Worm (Caenorhabditis elegans) whole organism, L2 larva: Measurements from ENCODE around the gene F02A9.7.

Source experiments
- C34F6.9 ChIP-seq: fragments of 150-350 bp; optimal IDR thresholded peaks from 2 replicates; lab custom pipeline; 2014; ENCODE audit warnings: missing biosample characterization, missing genetic modification characterization
- F13H6.1 ChIP-seq: sonication (generic microtip); optimal IDR thresholded peaks from 2 replicates; lab custom pipeline; 2016; ENCODE audit warnings: missing genetic modification characterization, missing compliant biosample characterization
- R02D3.7 ChIP-seq: fragments of 150-350 bp; optimal IDR thresholded peaks from 2 replicates; lab custom pipeline; 2014; ENCODE audit warnings: missing biosample characterization, missing genetic modification characterization
- Y55F3AM.14 ChIP-seq: fragments of 200-800 bp; sonication (Bioruptor generic); optimal IDR thresholded peaks from 2 replicates; lab custom pipeline; 2018; ENCODE audit warnings: mild to moderate bottlenecking, missing genetic modification characterization, missing compliant biosample characterization
- ZK546.5 ChIP-seq: sonication (generic microtip); optimal IDR thresholded peaks from 2 replicates; lab custom pipeline; 2017; ENCODE audit warnings: missing biosample characterization, missing genetic modification characterization
- alr-1 ChIP-seq: fragments of 150-350 bp; optimal IDR thresholded peaks from 2 replicates; lab custom pipeline; 2014; ENCODE audit warnings: missing biosample characterization, missing genetic modification characterization
- aly-2 ChIP-seq: fragments of 150-350 bp; optimal IDR thresholded peaks from 2 replicates; lab custom pipeline; 2014; ENCODE audit warnings: missing biosample characterization, missing genetic modification characterization
- ama-1 ChIP-seq: fragments of 150-350 bp; optimal IDR thresholded peaks from 2 replicates; lab custom pipeline; 2018; ENCODE audit warnings: inconsistent platforms
- blmp-1 ChIP-seq: sonication (generic microtip); optimal IDR thresholded peaks from 2 replicates; lab custom pipeline; 2017; ENCODE audit warnings: missing genetic modification characterization, mild to moderate bottlenecking, missing compliant biosample characterization, antibody characterized with exemption, moderate library complexity; ENCODE audit not compliant: insufficient read depth
- ceh-16 ChIP-seq: fragments of 150-350 bp; optimal IDR thresholded peaks from 2 replicates; lab custom pipeline; 2014; ENCODE audit warnings: missing biosample characterization, missing genetic modification characterization
- ceh-82 ChIP-seq: fragments of 150-350 bp; optimal IDR thresholded peaks from 2 replicates; lab custom pipeline; 2014; ENCODE audit warnings: missing biosample characterization, missing genetic modification characterization
- crh-2 ChIP-seq: sonication (generic microtip); optimal IDR thresholded peaks from 2 replicates; lab custom pipeline; 2017; ENCODE audit warnings: missing biosample characterization, missing genetic modification characterization
- dmd-4 ChIP-seq: sonication (generic microtip); optimal IDR thresholded peaks from 2 replicates; lab custom pipeline; 2017; ENCODE audit warnings: missing biosample characterization, missing genetic modification characterization
- egl-27 ChIP-seq: sonication (generic microtip); optimal IDR thresholded peaks from 3 replicates; lab custom pipeline; 2017; ENCODE audit warnings: missing biosample characterization, missing genetic modification reagents, missing genetic modification characterization
- elt-1 ChIP-seq: fragments of 150-350 bp; optimal IDR thresholded peaks from 2 replicates; lab custom pipeline; 2014; ENCODE audit warnings: missing biosample characterization, missing genetic modification characterization
- elt-3 ChIP-seq: sonication (generic microtip); optimal IDR thresholded peaks from 2 replicates; lab custom pipeline; 2017; ENCODE audit warnings: missing biosample characterization, missing genetic modification characterization
- fos-1 ChIP-seq: fragments of 150-350 bp; optimal IDR thresholded peaks from 2 replicates; lab custom pipeline; 2014; ENCODE audit warnings: missing biosample characterization, missing genetic modification characterization
- gmeb-1 ChIP-seq: fragments of 150-350 bp; optimal IDR thresholded peaks from 2 replicates; lab custom pipeline; 2014; ENCODE audit warnings: missing biosample characterization, missing genetic modification characterization
- lin-11 ChIP-seq: fragments of 150-350 bp; sonication (generic microtip); optimal IDR thresholded peaks from 2 replicates; lab custom pipeline; 2014; ENCODE audit warnings: missing biosample characterization, missing genetic modification characterization, inconsistent platforms, mixed read lengths
- lin-13 ChIP-seq: fragments of 150-350 bp; optimal IDR thresholded peaks from 2 replicates; lab custom pipeline; 2014; ENCODE audit warnings: missing biosample characterization, missing genetic modification reagents, missing genetic modification characterization
- lin-39 ChIP-seq: fragments of 150-350 bp; optimal IDR thresholded peaks from 2 replicates; lab custom pipeline; 2014; ENCODE audit warnings: missing biosample characterization, missing genetic modification reagents, missing genetic modification characterization
- lsy-2 ChIP-seq, 2 experiments: fragments of 150-350 bp in 1 of 2; sonication (generic microtip) in 1 of 2; optimal IDR thresholded peaks; 2 replicates each; lab custom pipeline; 2014 to 2017; ENCODE audit warnings: missing biosample characterization in 2 of 2, missing genetic modification characterization in 2 of 2
- mab-5 ChIP-seq: fragments of 150-350 bp; optimal IDR thresholded peaks from 2 replicates; lab custom pipeline; 2014; ENCODE audit warnings: missing biosample characterization, missing genetic modification characterization
- mdl-1 ChIP-seq, 2 experiments: fragments of 150-350 bp in 1 of 2; sonication (generic microtip) in 1 of 2; optimal IDR thresholded peaks; 2 replicates each; lab custom pipeline; 2017; ENCODE audit warnings: missing biosample characterization in 2 of 2, missing genetic modification characterization in 2 of 2
- nhr-10 ChIP-seq: sonication (generic microtip); optimal IDR thresholded peaks from 2 replicates; lab custom pipeline; 2017; ENCODE audit warnings: missing biosample characterization, missing genetic modification characterization
- nhr-11 ChIP-seq: fragments of 150-350 bp; optimal IDR thresholded peaks from 2 replicates; lab custom pipeline; 2014; ENCODE audit warnings: missing biosample characterization, missing genetic modification characterization
- nhr-12 ChIP-seq: fragments of 150-350 bp; optimal IDR thresholded peaks from 2 replicates; lab custom pipeline; 2014; ENCODE audit warnings: missing biosample characterization, missing genetic modification characterization
- nhr-129 ChIP-seq: fragments of 150-350 bp; optimal IDR thresholded peaks from 2 replicates; lab custom pipeline; 2014; ENCODE audit warnings: missing biosample characterization, missing genetic modification characterization
- nhr-21 ChIP-seq: fragments of 150-350 bp; optimal IDR thresholded peaks from 2 replicates; lab custom pipeline; 2014; ENCODE audit warnings: missing biosample characterization, missing genetic modification characterization
- nhr-23 ChIP-seq: fragments of 150-350 bp; optimal IDR thresholded peaks from 2 replicates; lab custom pipeline; 2014; ENCODE audit warnings: missing biosample characterization, missing genetic modification reagents, missing genetic modification characterization
- nhr-237 ChIP-seq: fragments of 150-350 bp; optimal IDR thresholded peaks from 2 replicates; lab custom pipeline; 2014; ENCODE audit warnings: missing biosample characterization, missing genetic modification characterization
- nhr-25 ChIP-seq: fragments of 150-350 bp; sonication (generic microtip); optimal IDR thresholded peaks from 3 replicates; lab custom pipeline; 2014; ENCODE audit warnings: missing biosample characterization, missing genetic modification characterization
- nhr-6 ChIP-seq: fragments of 150-350 bp; optimal IDR thresholded peaks from 2 replicates; lab custom pipeline; 2014; ENCODE audit warnings: missing biosample characterization, missing genetic modification characterization
- nhr-77 ChIP-seq: fragments of 150-350 bp; optimal IDR thresholded peaks from 2 replicates; lab custom pipeline; 2014; ENCODE audit warnings: missing biosample characterization, missing genetic modification characterization
- peb-1 ChIP-seq: fragments of 150-350 bp; optimal IDR thresholded peaks from 2 replicates; lab custom pipeline; 2014; ENCODE audit warnings: missing biosample characterization, missing genetic modification characterization
- sem-4 ChIP-seq: fragments of 150-350 bp; optimal IDR thresholded peaks from 2 replicates; lab custom pipeline; 2014; ENCODE audit warnings: missing biosample characterization, missing genetic modification reagents, missing genetic modification characterization
- skn-1 ChIP-seq: sonication (generic microtip); optimal IDR thresholded peaks from 2 replicates; lab custom pipeline; 2017; ENCODE audit warnings: missing biosample characterization, missing genetic modification characterization
- sma-3 ChIP-seq: sonication (generic microtip); optimal IDR thresholded peaks from 2 replicates; lab custom pipeline; 2016; ENCODE audit warnings: missing genetic modification reagents, missing genetic modification characterization, missing compliant biosample characterization
- sma-9 ChIP-seq, 2 experiments: fragments of 150-350 bp in 1 of 2; sonication (generic microtip) in 1 of 2; optimal IDR thresholded peaks; 2 replicates each; lab custom pipeline; 2014 to 2016; ENCODE audit warnings: missing genetic modification characterization in 2 of 2, mild to moderate bottlenecking in 1 of 2, missing biosample characterization in 1 of 2, missing compliant biosample characterization in 1 of 2, missing genetic modification reagents in 1 of 2, moderate library complexity in 1 of 2
- snpc-4 ChIP-seq: fragments of 150-350 bp; optimal IDR thresholded peaks from 2 replicates; lab custom pipeline; 2014; ENCODE audit warnings: missing biosample characterization, missing genetic modification characterization
- unc-55 ChIP-seq: fragments of 150-350 bp; sonication (generic microtip); optimal IDR thresholded peaks from 3 replicates; lab custom pipeline; 2014; ENCODE audit warnings: missing biosample characterization, missing genetic modification reagents, missing genetic modification characterization
- unc-62 ChIP-seq: fragments of 150-350 bp; optimal IDR thresholded peaks from 2 replicates; lab custom pipeline; 2014; ENCODE audit warnings: missing biosample characterization, missing genetic modification reagents, missing genetic modification characterization
- zag-1 ChIP-seq: fragments of 150-350 bp; optimal IDR thresholded peaks from 2 replicates; lab custom pipeline; 2014; ENCODE audit warnings: missing biosample characterization, missing genetic modification characterization
- ztf-1 ChIP-seq: fragments of 200-800 bp; sonication (Bioruptor generic); conservative IDR thresholded peaks from 2 replicates; pipeline ENCODE4 v1.3.6; 2022; ENCODE audit warnings: missing genetic modification characterization, missing compliant biosample characterization
- ztf-11 ChIP-seq: sonication (generic microtip); optimal IDR thresholded peaks from 2 replicates; lab custom pipeline; 2017; ENCODE audit warnings: missing biosample characterization, missing genetic modification characterization
- ztf-4 ChIP-seq: fragments of 150-350 bp; optimal IDR thresholded peaks from 2 replicates; lab custom pipeline; 2014; ENCODE audit warnings: missing biosample characterization, missing genetic modification characterization

The F02A9.7 gene

DNA sequence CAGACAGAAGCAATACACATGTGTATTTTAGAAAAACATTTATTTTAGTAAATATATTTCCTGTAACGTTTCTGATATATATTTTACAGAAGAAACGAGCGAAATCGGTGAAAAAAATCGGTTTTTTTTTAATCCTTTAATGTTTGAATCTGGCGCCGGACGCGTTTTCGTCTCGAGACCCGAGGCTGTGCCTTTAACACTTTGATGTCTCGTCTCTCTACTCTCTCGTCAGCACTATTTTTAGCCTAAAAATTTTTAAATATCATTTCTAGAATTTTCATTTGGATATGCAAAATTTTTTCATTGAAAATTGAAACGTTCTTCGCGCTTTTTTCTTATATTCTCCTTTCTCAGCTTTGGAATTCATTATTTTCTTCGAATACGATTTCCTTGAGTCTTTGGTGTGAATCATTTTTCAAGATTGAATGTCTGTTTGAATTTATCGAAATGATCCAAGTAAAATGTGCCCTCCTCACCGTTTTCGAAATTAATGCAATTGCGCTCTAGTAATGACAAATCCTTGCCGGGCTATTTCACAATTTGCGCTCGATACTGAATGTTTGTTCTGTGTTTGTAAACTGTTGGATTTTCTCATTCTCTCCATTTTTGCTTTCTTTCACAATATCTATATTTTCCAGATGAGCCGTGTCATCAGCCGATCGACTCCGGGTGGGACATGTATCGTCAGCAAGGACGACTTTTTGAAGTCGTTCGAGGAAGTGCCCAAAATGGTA lies 20.9 kb downstream of the F02A9.7 start, which contains the start of gene cls-2:
Gene cls-2, plus strand, starts transcription at position 635 of the 734 bp plus-strand sequence.
- no peak for TF ChIP-seq lin-11 (tag; lab: Kevin White, UChicago)
- TF ChIP-seq lsy-2 (tag; optimal IDR thresholded peaks at IDR 0.05; lab: Kevin White, UChicago): peak in 1 of 2 experiments; percentile 23
- TF ChIP-seq fos-1: no peak
- TF ChIP-seq sma-9 (GFP tag; optimal IDR thresholded peaks at IDR 0.05; lab: Kevin White, UChicago): no peak
- no peak for TF ChIP-seq sma-9 (tag; optimal IDR thresholded peaks at IDR 0.05; lab: Kevin White, UChicago)
- no peak for TF ChIP-seq ceh-82 (tag; lab: Kevin White, UChicago)
- TF ChIP-seq zag-1 (tag; lab: Kevin White, UChicago): no peak
- TF ChIP-seq unc-55 (GFP tag; lab: Kevin White, UChicago): peak; percentile 17
- TF ChIP-seq ztf-11 (tag; lab: Kevin White, UChicago): no peak
- TF ChIP-seq nhr-21 (tag; lab: Kevin White, UChicago): no peak
- TF ChIP-seq nhr-129 (tag; lab: Kevin White, UChicago): peak; percentile 60
- peak; percentile 12 for TF ChIP-seq C34F6.9 (tag; lab: Kevin White, UChicago)
- no peak for TF ChIP-seq gmeb-1 (tag; lab: Kevin White, UChicago)
- TF ChIP-seq blmp-1 (tag; lab: Kevin White, UChicago): no peak
- TF ChIP-seq crh-2 (tag; lab: Kevin White, UChicago): peak; percentile 31
- no peak for TF ChIP-seq mdl-1 (tag; optimal IDR thresholded peaks at IDR 0.05; lab: Kevin White, UChicago)
- no peak for TF ChIP-seq ceh-16 (tag; lab: Kevin White, UChicago)

DNA sequence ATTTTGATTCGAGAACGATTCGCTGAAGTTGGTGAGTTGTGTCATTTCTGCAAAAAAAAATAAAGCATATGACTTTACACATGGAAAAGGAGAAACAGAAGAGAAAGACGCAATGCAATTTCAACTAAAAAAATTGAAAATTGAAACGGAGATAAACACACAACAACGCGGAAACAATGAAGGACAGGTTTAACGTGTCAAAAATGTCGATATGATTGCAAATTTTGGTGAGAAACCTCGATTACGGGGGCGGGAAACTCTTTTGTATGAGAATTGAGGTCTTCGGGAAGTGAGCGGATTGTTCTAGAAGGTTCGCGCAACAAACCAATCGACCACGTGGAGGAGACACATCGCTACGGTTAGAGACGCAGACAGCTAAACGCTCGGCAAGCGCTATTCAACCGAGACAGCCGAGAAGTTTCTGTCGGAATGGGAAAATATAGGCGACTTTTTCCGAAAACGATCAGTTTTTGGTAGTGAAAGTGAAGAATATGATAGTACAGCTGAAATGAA lies 21.6 kb downstream of the F02A9.7 start, which contains the start of gene R107.5:
Gene R107.5, minus strand, starts transcription at position 51 of the 513 bp plus-strand sequence.
- TF ChIP-seq nhr-129 (tag; lab: Kevin White, UChicago): peak; percentile 95
- no peak for TF ChIP-seq elt-1 (tag; lab: Kevin White, UChicago)
- peak; percentile 98 for TF ChIP-seq ama-1 (lab: Kevin White, UChicago)
- peak; percentile 95 for TF ChIP-seq F13H6.1
- TF ChIP-seq fos-1: peak; percentile 91
- TF ChIP-seq ZK546.5: no peak
- peak; percentile 96 for TF ChIP-seq nhr-25 (tag; lab: Kevin White, UChicago)
- TF ChIP-seq lin-11 (tag; lab: Kevin White, UChicago): peak; percentile 87
- TF ChIP-seq skn-1 (tag; lab: Kevin White, UChicago): peak; percentile 36
- TF ChIP-seq nhr-21 (tag; lab: Kevin White, UChicago): peak; percentile 96
- no peak for TF ChIP-seq dmd-4 (tag; lab: Kevin White, UChicago)
- TF ChIP-seq nhr-23 (tag; lab: Kevin White, UChicago): no peak
- no peak for TF ChIP-seq aly-2
- no peak for TF ChIP-seq nhr-77 (tag; lab: Kevin White, UChicago)
- peak; percentile 80 for TF ChIP-seq unc-55 (GFP tag; lab: Kevin White, UChicago)
- peak; percentile 97 for TF ChIP-seq ztf-1 (GFP tag; lab: Robert Waterston, UW)
- peak; percentile 66 for TF ChIP-seq snpc-4 (tag; lab: Kevin White, UChicago)
- TF ChIP-seq ceh-82 (tag; lab: Kevin White, UChicago): no peak
- no peak for TF ChIP-seq mab-5 (tag; lab: Kevin White, UChicago)
- no peak for TF ChIP-seq nhr-11 (tag; lab: Kevin White, UChicago)
- TF ChIP-seq ztf-11 (tag; lab: Kevin White, UChicago): no peak
- peak; percentile 80 to 92 for TF ChIP-seq lsy-2 (tag; optimal IDR thresholded peaks at IDR 0.05; lab: Kevin White, UChicago)
- peak; percentile 84 for TF ChIP-seq lin-13 (GFP tag; lab: Kevin White, UChicago)
- TF ChIP-seq gmeb-1 (tag; lab: Kevin White, UChicago): peak; percentile 82
- no peak for TF ChIP-seq alr-1
- TF ChIP-seq unc-62 (GFP tag; lab: Kevin White, UChicago): peak; percentile 73
- peak; percentile 98 for TF ChIP-seq crh-2 (tag; lab: Kevin White, UChicago)
- TF ChIP-seq nhr-6 (tag; lab: Kevin White, UChicago): peak; percentile 75
- peak; percentile 95 for TF ChIP-seq ztf-4
- TF ChIP-seq C34F6.9 (tag; lab: Kevin White, UChicago): peak; percentile 97
- peak; percentile 90 for TF ChIP-seq blmp-1 (tag; lab: Kevin White, UChicago)
- TF ChIP-seq sem-4 (tag; lab: Kevin White, UChicago): peak; percentile 92
- TF ChIP-seq ceh-16 (tag; lab: Kevin White, UChicago): peak; percentile 13
- TF ChIP-seq Y55F3AM.14: peak; percentile 95
- TF ChIP-seq nhr-237: no peak
- TF ChIP-seq peb-1: no peak
- TF ChIP-seq elt-3: no peak
- TF ChIP-seq R02D3.7 (tag; lab: Kevin White, UChicago): no peak
- TF ChIP-seq sma-9 (GFP tag; optimal IDR thresholded peaks at IDR 0.05; lab: Kevin White, UChicago): peak; percentile 87
- TF ChIP-seq sma-9 (tag; optimal IDR thresholded peaks at IDR 0.05; lab: Kevin White, UChicago): no peak
- peak; percentile 37 for TF ChIP-seq zag-1 (tag; lab: Kevin White, UChicago)
- TF ChIP-seq nhr-10 (tag; lab: Kevin White, UChicago): peak; percentile 80
- TF ChIP-seq mdl-1 (tag; optimal IDR thresholded peaks at IDR 0.05; lab: Kevin White, UChicago): peak; percentile 88 to 96
- peak; percentile 98 for TF ChIP-seq sma-3 (GFP tag; lab: Kevin White, UChicago)
- TF ChIP-seq nhr-12 (tag; lab: Kevin White, UChicago): peak; percentile 1
- no peak for TF ChIP-seq lin-39 (tag; lab: Kevin White, UChicago)
- peak; percentile 82 for TF ChIP-seq egl-27 (tag; lab: Kevin White, UChicago)
